Worm (Caenorhabditis elegans): Measurements from ENCODE around the gene F18E9.4.

F18E9.4 gene

ce11 chrX:8566521-8567032, 13.7 kb upstream of the F18E9.4 start:
- TF ChIP-seq unc-62 (GFP tag; optimal IDR thresholded peaks at IDR 0.05): no peak

ce11 chrX:8567166-8567565, 13.2 kb upstream of the F18E9.4 start:
- TF ChIP-seq unc-62 (GFP tag; optimal IDR thresholded peaks at IDR 0.05): no peak

- no peak for TF ChIP-seq unc-62 (GFP tag; optimal IDR thresholded peaks at IDR 0.05)
Measured at ce11 chrX:8567823-8568314, 12.4 kb upstream of the F18E9.4 start.

ce11 chrX:8568423-8568903, 11.9 kb upstream of the F18E9.4 start:
- TF ChIP-seq unc-62 (GFP tag; optimal IDR thresholded peaks at IDR 0.05): no peak

ce11 chrX:8569159-8569558, 11.2 kb upstream of the F18E9.4 start:
- no peak for TF ChIP-seq unc-62 (GFP tag; optimal IDR thresholded peaks at IDR 0.05)

- TF ChIP-seq unc-62 (GFP tag; optimal IDR thresholded peaks at IDR 0.05): no peak
Measured at ce11 chrX:8570997-8571517, 9.3 kb upstream of the F18E9.4 start, which contains the start of gene jmjd-3.1. Gene jmjd-3.1, plus strand, starts transcription at chrX:8571047.

DNA sequence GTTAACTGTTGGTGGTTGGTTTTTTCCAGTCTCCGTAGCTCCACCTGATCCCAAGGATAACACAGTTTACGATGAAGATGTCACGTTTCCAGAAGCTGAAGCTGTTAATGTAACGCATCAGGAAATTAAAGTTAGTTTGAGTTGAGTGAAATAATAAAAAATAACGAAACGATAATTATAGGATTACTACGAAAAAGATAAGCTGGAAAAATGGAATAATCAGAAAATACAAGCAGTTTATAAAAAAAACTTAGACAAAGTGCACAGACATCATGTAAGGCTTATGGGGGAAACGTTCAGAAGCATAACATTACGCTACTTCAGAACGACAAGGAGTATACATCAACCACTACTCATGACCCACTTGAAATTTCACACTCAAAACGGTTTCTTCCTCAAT, 1.1 kb downstream of the F18E9.4 start, which contains the start of gene F18E9.8:
Gene F18E9.8 (minus strand): TSS at position 101 of the 400 bp plus-strand sequence.
- no peak for TF ChIP-seq unc-62 (GFP tag; optimal IDR thresholded peaks at IDR 0.05)

DNA sequence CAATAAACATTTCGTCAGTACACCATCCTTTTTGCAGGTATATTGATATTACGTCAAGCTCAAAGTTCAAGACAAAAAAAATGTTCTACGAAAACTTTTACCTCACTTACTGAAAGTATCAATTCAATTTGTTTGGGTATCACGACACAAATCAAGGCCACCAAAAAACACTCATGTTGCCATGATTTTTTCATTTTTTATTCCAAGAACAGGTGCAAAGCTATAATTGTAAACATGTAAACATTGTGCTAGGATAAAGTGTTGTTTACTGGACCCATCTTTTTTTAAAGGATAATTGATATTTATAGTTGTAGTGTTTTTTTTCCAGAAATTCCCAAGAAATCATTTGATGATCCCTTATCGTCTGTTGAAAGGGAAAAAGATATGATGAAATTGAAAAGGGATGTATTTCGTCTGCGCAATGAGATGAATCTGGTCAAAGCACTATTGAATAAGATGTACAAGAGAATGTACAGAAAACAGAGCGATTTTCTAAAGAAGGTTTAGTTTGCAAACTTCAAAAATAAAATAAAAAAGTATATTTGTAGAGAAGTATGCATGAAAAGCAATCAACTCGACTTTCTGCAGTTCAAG, 2.5 kb downstream of the F18E9.4 start:
- no peak for TF ChIP-seq unc-62 (GFP tag; optimal IDR thresholded peaks at IDR 0.05)

DNA sequence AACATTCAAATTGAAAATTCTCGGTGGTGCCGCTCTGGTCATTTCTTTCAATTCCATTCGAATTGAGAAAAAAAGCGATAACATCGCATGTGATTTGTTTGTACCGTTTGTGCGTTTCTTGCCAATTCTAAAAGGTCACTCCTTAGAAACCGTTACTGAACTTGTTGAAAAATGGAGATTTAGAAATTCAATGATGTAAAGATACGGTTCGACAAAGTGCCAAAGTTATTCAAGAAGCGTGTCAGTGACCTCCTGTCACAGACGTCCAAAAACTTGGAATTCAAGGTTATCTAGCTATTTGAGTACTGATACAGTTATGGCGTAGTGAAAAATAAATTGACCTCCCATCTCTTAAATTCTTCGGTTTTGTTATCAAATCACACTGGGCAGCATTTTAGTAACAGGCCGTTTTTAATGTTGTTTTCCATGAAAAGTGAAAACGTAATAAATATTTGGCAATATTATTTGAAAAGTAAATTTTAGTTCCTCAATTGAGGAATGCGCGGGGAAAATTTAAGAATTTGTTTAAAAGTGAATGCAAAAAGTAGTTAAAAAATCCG, 4.6 kb downstream of the F18E9.4 start:
- TF ChIP-seq unc-62 (GFP tag; optimal IDR thresholded peaks at IDR 0.05): no peak

ce11 chrX:8585837-8586236, 5.5 kb downstream of the F18E9.4 start, which contains the start of gene F18E9.3:
Gene F18E9.3, plus strand, starts transcription at chrX:8586147.
- TF ChIP-seq unc-62 (GFP tag; optimal IDR thresholded peaks at IDR 0.05): no peak

- no peak for TF ChIP-seq unc-62 (GFP tag; optimal IDR thresholded peaks at IDR 0.05)
Measured at ce11 chrX:8592881-8593280, 12.6 kb downstream of the F18E9.4 start, which contains the start of gene nlp-7. Gene nlp-7, plus strand, starts transcription at chrX:8593181.

DNA sequence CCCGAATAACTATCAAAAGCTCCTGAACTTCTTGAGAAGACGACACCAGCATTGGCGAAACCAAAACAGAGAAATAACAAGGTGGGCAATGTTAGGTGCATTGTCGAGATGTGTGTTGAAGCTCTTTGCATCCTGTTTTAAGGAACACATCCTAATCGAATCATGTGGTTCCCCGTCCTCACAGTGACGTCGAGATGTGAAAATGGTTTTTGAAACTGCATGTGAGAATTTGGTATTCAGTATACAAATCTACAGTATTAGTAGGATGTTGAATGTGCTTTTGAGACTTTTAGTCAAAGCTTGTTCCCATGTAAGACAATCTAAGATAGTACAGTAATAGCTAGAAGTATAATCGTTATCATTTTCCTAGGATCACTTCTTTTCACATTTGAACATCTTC, 17.3 kb downstream of the F18E9.4 start, which contains the start of gene F18E9.7:
Gene F18E9.7 (minus strand): TSS at position 101 of the 400 bp plus-strand sequence.
- no peak for TF ChIP-seq unc-62 (GFP tag; optimal IDR thresholded peaks at IDR 0.05)

DNA sequence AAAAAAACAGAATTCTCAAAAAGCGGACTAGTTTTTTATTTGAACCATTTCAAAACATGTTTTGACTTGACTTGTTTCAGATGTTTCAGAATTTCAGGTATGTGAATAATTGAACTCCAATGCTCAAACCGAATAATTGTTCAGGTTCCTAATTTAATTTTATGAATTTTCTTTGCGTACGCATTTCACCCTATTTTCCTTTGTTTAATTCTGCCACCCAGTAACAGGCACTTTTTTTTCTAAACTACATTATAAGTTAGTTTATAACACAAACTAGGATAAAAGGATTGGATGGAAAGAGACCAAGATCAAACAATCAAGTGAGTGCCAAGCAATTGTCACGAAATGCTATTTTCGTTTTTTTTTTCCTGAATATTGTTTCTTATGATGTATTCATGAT, 18.2 kb downstream of the F18E9.4 start:
- no peak for TF ChIP-seq unc-62 (GFP tag; optimal IDR thresholded peaks at IDR 0.05)

DNA sequence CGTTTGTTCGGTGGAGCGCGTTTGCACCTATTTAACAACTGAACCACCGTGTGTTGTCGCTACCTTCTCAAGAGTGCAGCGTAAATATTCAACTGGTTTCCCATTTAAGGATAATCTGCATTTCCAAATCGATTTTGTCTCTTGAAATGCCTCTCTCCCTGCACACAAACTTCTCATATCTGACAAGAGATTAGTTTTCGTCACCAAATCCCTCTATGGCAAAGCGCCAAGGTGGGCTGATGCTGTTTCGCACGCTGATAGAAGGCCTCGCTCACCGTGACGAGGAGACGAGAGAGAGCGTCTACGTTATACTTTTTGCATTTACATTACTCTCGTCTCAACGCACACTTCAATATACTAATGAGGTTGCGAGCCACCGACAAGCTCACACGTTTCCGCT, 19.4 kb downstream of the F18E9.4 start:
- TF ChIP-seq unc-62 (GFP tag; optimal IDR thresholded peaks at IDR 0.05): no peak

- TF ChIP-seq unc-62 (GFP tag; optimal IDR thresholded peaks at IDR 0.05): no peak
Measured at ce11 chrX:8601235-8601634, 20.9 kb downstream of the F18E9.4 start, which contains the start of gene F18E9.1. Gene F18E9.1, plus strand, starts transcription at chrX:8601535.

ce11 chrX:8602722-8603427, 22.6 kb downstream of the F18E9.4 start:
- TF ChIP-seq unc-62 (GFP tag; optimal IDR thresholded peaks at IDR 0.05): no peak

Data from whole organism, dauer.